Fruit fly (Drosophila melanogaster) Kc167 (cell line): ENCODE data around the gene CG43814.

Source experiments
- Sin3A ChIP-seq: fragments of >200 bp; optimal IDR thresholded peaks from 2 replicates; lab custom pipeline; 2018; ENCODE audit warnings: missing external identifiers
- h ChIP-seq: fragments of >200 bp; optimal IDR thresholded peaks from 3 replicates; lab custom pipeline; 2018; ENCODE audit warnings: missing external identifiers
- insv ChIP-seq: fragments of >200 bp; optimal IDR thresholded peaks from 3 replicates; lab custom pipeline; 2018; ENCODE audit warnings: missing external identifiers
- psq ChIP-seq: fragments of >200 bp; optimal IDR thresholded peaks from 2 replicates; lab custom pipeline; 2017; ENCODE audit warnings: missing external identifiers
- ttk ChIP-seq: sonication (Bioruptor generic); optimal IDR thresholded peaks from 2 replicates; lab custom pipeline; 2017; ENCODE audit warnings: missing external identifiers

- no peak for TF ChIP-seq h
- no peak for TF ChIP-seq insv (lab: Kevin White, UChicago)
- TF ChIP-seq Sin3A (lab: Kevin White, UChicago): no peak
- no peak for TF ChIP-seq psq (lab: Kevin White, UChicago)
- TF ChIP-seq ttk (lab: Kevin White, UChicago): no peak
These were observed 673 bp upstream of the CG43814 start for dm6 chr2L:18805637-18806403.
